Worm (Caenorhabditis elegans): ENCODE data around the gene nduf-2.2.

nduf-2.2 gene

DNA sequence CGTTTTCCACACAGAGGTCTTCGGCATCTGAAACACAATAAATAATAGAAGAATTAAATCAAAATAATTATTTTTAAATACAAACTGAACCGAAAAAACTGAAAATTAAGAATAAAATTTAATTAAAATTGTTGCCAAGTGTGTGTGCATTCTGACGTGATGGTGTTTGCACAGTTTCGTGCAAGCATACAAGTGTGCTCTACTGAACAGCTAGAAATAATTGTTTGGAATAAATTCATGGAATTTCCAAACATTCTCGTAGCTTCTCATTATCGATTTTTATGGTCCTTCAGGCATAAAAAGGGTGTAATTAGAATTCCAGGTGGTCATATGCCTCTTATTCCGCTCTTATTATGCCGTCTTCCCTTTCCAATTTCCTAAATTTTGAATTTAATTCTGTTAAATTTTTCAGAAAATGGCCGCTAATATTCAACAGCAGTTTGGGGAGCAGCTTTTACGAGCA, 33.2 kb upstream of the nduf-2.2 start, which contains the start of the genes mrps-17 and txdc-9 (continued):
- TF ChIP-seq dpl-1 (GFP tag; optimal IDR thresholded peaks at IDR 0.05), result peak; percentile 36
- no peak for TF ChIP-seq hlh-26 (GFP tag; conservative IDR thresholded peaks at IDR 0.05)
- no peak for TF ChIP-seq xnd-1 (tag; optimal IDR thresholded peaks at IDR 0.05)
- peak in 1 of 2 experiments; percentile 35 for TF ChIP-seq let-607 (tag; optimal IDR thresholded peaks at IDR 0.05)
- TF ChIP-seq F23B12.7 (tag; optimal IDR thresholded peaks at IDR 0.05; ENCODE audit: insufficient read depth), result peak; percentile 85
- TF ChIP-seq snpc-3.4 (tag; optimal IDR thresholded peaks at IDR 0.05), result peak; percentile 20
- no peak for TF ChIP-seq B0261.1 (tag; optimal IDR thresholded peaks at IDR 0.05)
- no peak for TF ChIP-seq akir-1 (GFP tag; optimal IDR thresholded peaks at IDR 0.05)
- TF ChIP-seq ceh-91 (GFP tag; IDR thresholded peaks at IDR 0.05), result no peak
- TF ChIP-seq Y56A3A.18 (GFP tag; IDR thresholded peaks at IDR 0.05), result no peak
- TF ChIP-seq snpc-1.3 (tag; optimal IDR thresholded peaks at IDR 0.05; ENCODE audit: insufficient read depth), result peak; percentile 70
- no peak for TF ChIP-seq unc-130 (GFP tag; optimal IDR thresholded peaks at IDR 0.05)
- TF ChIP-seq K11D2.4 (GFP tag; IDR thresholded peaks at IDR 0.05), result no peak
- TF ChIP-seq rpc-1 (optimal IDR thresholded peaks at IDR 0.05), result no peak
- no peak for TF ChIP-seq rpc-1 (tag; optimal IDR thresholded peaks at IDR 0.05)

ce11 chrIII:6432939-6433338, 32.1 kb upstream of the nduf-2.2 start, which contains the start of gene vps-16:
Gene vps-16 (plus strand): TSS chrIII:6433239.
- TF ChIP-seq T07F8.4 (tag; optimal IDR thresholded peaks at IDR 0.05) (no peak), rec-8 (tag; optimal IDR thresholded peaks at IDR 0.05) (no peak), C17E4.6 (GFP tag; IDR thresholded peaks at IDR 0.05) (no peak), cebp-1 (GFP tag; IDR thresholded peaks at IDR 0.05) (no peak), cebp-1 (tag; optimal IDR thresholded peaks at IDR 0.05) (peak; percentile 15), nhr-179 (tag; optimal IDR thresholded peaks at IDR 0.05) (no peak), nhr-27 (tag; optimal IDR thresholded peaks at IDR 0.05) (no peak), ekl-4 (GFP tag; IDR thresholded peaks at IDR 0.05) (0 out of 2 replicates have a peak, but pooled peaks have one; percentile 41)

DNA sequence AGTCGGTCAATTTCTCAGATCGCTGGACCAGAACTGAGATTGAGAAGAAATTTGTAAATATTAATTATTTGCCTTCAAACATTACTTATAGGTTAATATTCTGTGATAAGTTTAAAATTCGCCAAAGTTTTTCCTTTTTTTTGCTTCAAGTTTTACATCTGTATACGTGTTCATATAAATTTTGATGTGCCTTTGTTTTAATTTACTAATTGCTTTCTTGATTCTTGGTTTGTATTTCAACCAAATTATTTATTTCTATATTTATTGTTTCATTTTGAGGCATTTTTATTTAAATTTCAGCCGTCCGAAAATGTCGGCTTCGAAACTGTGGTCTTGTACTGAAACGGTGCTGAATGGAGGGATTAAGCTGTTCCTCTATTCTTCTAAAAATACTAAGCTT, 28.7 kb upstream of the nduf-2.2 start, which contains the start of gene C05D11.1:
Gene C05D11.1 (plus strand): TSS at position 301 of the 400 bp plus-strand sequence.
- no peak for TF ChIP-seq xnd-1 (tag; optimal IDR thresholded peaks at IDR 0.05)
- no peak for TF ChIP-seq F37B4.10 (GFP tag; IDR thresholded peaks at IDR 0.05)
- no peak for TF ChIP-seq pha-4 (tag; optimal IDR thresholded peaks at IDR 0.05)
- TF ChIP-seq mxl-1 (tag; optimal IDR thresholded peaks at IDR 0.05), result no peak
- no peak for TF ChIP-seq Y53F4B.3 (GFP tag; IDR thresholded peaks at IDR 0.05)
- no peak for TF ChIP-seq ztf-3 (GFP tag; optimal IDR thresholded peaks at IDR 0.05)
- TF ChIP-seq fkh-3 (tag; optimal IDR thresholded peaks at IDR 0.05), result no peak
- TF ChIP-seq B0261.1 (tag; optimal IDR thresholded peaks at IDR 0.05), result no peak
- TF ChIP-seq cebp-1 (GFP tag; IDR thresholded peaks at IDR 0.05), result no peak
- no peak for TF ChIP-seq cebp-1 (tag; optimal IDR thresholded peaks at IDR 0.05)
- no peak for TF ChIP-seq unc-62 (GFP tag; optimal IDR thresholded peaks at IDR 0.05)
- TF ChIP-seq lsy-27 (tag; optimal IDR thresholded peaks at IDR 0.05; ENCODE audit: borderline replicate concordance, insufficient read depth), result no peak
- no peak for TF ChIP-seq madf-8 (GFP tag; conservative IDR thresholded peaks at IDR 0.05)
- TF ChIP-seq die-1 (tag; optimal IDR thresholded peaks at IDR 0.05), result no peak
- no peak for TF ChIP-seq lin-35 (GFP tag; optimal IDR thresholded peaks at IDR 0.05)
- TF ChIP-seq hlh-12 (tag; optimal IDR thresholded peaks at IDR 0.05), result no peak
- TF ChIP-seq F55B11.4 (tag; optimal IDR thresholded peaks at IDR 0.05; ENCODE audit: borderline replicate concordance, insufficient read depth), result no peak
- no peak for TF ChIP-seq D2030.7 (GFP tag; IDR thresholded peaks at IDR 0.05)
- TF ChIP-seq sea-2 (GFP tag; IDR thresholded peaks at IDR 0.05), result no peak
- TF ChIP-seq gei-17 (GFP tag; optimal IDR thresholded peaks at IDR 0.05), result no peak

All from whole organism, young adult.